Fruit fly (Drosophila melanogaster): Measurements from ENCODE around the gene CG18789.

The CG18789 gene

DNA sequence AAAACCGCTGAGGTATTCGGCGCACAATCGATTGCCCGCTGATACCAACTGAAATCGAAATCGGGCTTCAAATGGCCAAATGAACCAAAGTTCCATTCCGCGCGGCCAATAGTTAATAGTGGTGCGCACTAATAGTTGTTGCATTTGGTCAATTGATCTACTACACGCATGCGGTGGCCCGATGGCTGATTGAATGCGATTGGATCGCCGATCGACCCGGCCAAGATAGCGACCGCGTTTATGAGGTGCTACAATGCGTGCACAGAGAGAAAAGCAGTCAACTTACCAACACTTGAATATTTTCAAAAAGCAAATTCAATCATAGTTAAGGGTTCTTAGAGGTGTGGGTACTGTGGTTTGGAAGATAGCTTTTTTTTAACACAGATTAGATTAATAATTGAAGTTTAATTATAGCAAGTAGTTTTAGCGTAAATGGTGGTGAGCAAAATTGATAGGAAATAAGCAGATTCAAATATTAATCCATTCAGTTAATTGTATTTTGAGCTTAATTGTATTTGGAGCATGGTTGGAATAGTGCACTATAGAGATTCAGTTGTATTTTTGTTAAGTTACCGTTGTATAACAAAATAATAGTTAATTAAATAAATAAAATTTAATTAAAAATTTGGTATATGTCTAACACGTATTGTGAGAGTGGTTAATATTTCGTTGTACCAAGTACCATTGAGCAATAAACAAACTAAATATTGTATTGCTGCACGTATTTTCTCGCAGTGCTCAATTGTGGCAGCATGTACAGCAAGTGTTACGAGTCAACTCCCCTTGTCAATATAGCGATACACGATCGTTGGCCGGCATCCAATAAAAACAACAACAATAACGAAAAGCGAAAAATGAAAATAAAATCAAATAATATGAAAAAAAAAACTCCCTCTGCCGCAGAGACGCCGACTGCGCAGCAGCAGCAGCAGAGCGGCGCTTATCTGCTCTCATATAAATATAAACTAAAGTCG lies 31.5 kb upstream of the CG18789 start (continued):
- TF ChIP-seq pum (GFP tag; optimal IDR thresholded peaks at IDR 0.05) (no peak), lola (GFP tag; optimal IDR thresholded peaks at IDR 0.05) (peak in 1 of 3 experiments; percentile 75), Mrtf (GFP tag; IDR thresholded peaks at IDR 0.05) (peak; percentile 31; the same call in 1 of the 3 replicates), CG10959 (GFP tag; IDR thresholded peaks at IDR 0.05) (no peak), run (tag; optimal IDR thresholded peaks at IDR 0.05) (no peak), caup (GFP tag; optimal IDR thresholded peaks at IDR 0.05; ENCODE audit: severe bottlenecking) (no peak), sr (GFP tag; IDR thresholded peaks at IDR 0.05) (no peak), lmd (GFP tag; IDR thresholded peaks at IDR 0.05) (peak; percentile 62), Gug (GFP tag; IDR thresholded peaks at IDR 0.05) (peak; percentile 35), dmrt99B (tag; optimal IDR thresholded peaks at IDR 0.05) (peak; percentile 48), Kr (GFP tag; optimal IDR thresholded peaks at IDR 0.05) (no peak), CG15479 (GFP tag; optimal IDR thresholded peaks at IDR 0.05) (no peak), CG1529 (GFP tag; optimal IDR thresholded peaks at IDR 0.05) (peak; percentile 27), CG17359 (tag; optimal IDR thresholded peaks at IDR 0.05) (peak; percentile 30), Eip74EF (GFP tag; optimal IDR thresholded peaks at IDR 0.05) (no peak), CG7271 (tag; optimal IDR thresholded peaks at IDR 0.05) (no peak), CG17186 (GFP tag; optimal IDR thresholded peaks at IDR 0.05) (no peak), CG3407 (GFP tag; optimal IDR thresholded peaks at IDR 0.05) (peak; percentile 42), pros (GFP tag; optimal IDR thresholded peaks at IDR 0.05) (no peak), cad (GFP tag; optimal IDR thresholded peaks at IDR 0.05) (no peak), crol (GFP tag; IDR thresholded peaks at IDR 0.05) (peak; percentile 31; the same call in 1 of the 2 replicates), CG10321 (GFP tag; IDR thresholded peaks at IDR 0.05) (no peak), CG4854 (GFP tag; optimal IDR thresholded peaks at IDR 0.05) (no peak), ato (GFP tag; IDR thresholded peaks at IDR 0.05; ENCODE audit: partially characterized antibody) (no peak), MBD-R2 (GFP tag; IDR thresholded peaks at IDR 0.05) (no peak; the same call in 1 of the 2 replicates), ssp (GFP tag; IDR thresholded peaks at IDR 0.05) (no peak), CG8290 (GFP tag; optimal IDR thresholded peaks at IDR 0.05) (no peak), CG8290 (tag; optimal IDR thresholded peaks at IDR 0.05) (peak in 1 of 2 experiments; percentile 69), CG7556 (GFP tag; optimal IDR thresholded peaks at IDR 0.05) (peak; percentile 88), Ssrp (tag; optimal IDR thresholded peaks at IDR 0.05) (peak; percentile 65), BEAF-32 (GFP tag; optimal IDR thresholded peaks at IDR 0.05) (peak; percentile 16), CG10274 (GFP tag; optimal IDR thresholded peaks at IDR 0.05) (no peak), sd (tag; optimal IDR thresholded peaks at IDR 0.05) (peak; percentile 39), Ets65A (GFP tag) (peak; percentile 95), lilli (GFP tag; optimal IDR thresholded peaks at IDR 0.05) (peak; percentile 50), dysf (GFP tag; IDR thresholded peaks at IDR 0.05) (peak; percentile 65), wek (GFP tag; optimal IDR thresholded peaks at IDR 0.05) (peak; percentile 18), cas (GFP tag; IDR thresholded peaks at IDR 0.05) (no peak), Dip3 (GFP tag; optimal IDR thresholded peaks at IDR 0.05) (no peak), slp2 (GFP tag; optimal IDR thresholded peaks at IDR 0.05) (no peak), CG9817 (tag; optimal IDR thresholded peaks at IDR 0.05) (peak; percentile 24), ara (GFP tag; IDR thresholded peaks at IDR 0.05) (peak; percentile 63), unpg (GFP tag; optimal IDR thresholded peaks at IDR 0.05) (peak; percentile 47), Antp (GFP tag; optimal IDR thresholded peaks at IDR 0.05) (no peak), CG13894 (tag; optimal IDR thresholded peaks at IDR 0.05) (peak; percentile 1), Dad (GFP tag; optimal IDR thresholded peaks at IDR 0.05) (no peak), CG11695 (GFP tag; IDR thresholded peaks at IDR 0.05) (peak; percentile 43; the same call in 1 of the 3 replicates), Doc2 (GFP tag; IDR thresholded peaks at IDR 0.05) (no peak)
